Fruit fly (Drosophila melanogaster): Measurements from ENCODE around the gene CG4896.

Gene CG4896

dm6 chr2L:1185642-1186497 is 8.4 kb downstream of the CG4896 start, which contains the start of gene CG5001:
Gene CG5001 (plus strand): TSS chr2L:1185757.
- TF ChIP-seq CrebA (GFP tag; optimal IDR thresholded peaks at IDR 0.05; ENCODE audit: borderline replicate concordance) (no peak), Dfd (GFP tag; optimal IDR thresholded peaks at IDR 0.05) (no peak), jim (GFP tag; optimal IDR thresholded peaks at IDR 0.05) (no peak), sage (GFP tag; optimal IDR thresholded peaks at IDR 0.05) (no peak), Rel (GFP tag; optimal IDR thresholded peaks at IDR 0.05) (no peak), Rel (tag; optimal IDR thresholded peaks at IDR 0.05) (peak; percentile 78), GATAd (GFP tag; optimal IDR thresholded peaks at IDR 0.05) (no peak), dsf (GFP tag; optimal IDR thresholded peaks at IDR 0.05; ENCODE audit: borderline replicate concordance) (no peak), psq (GFP tag; optimal IDR thresholded peaks at IDR 0.05) (peak; percentile 79), Vsx2 (GFP tag; optimal IDR thresholded peaks at IDR 0.05; ENCODE audit: partially characterized antibody) (no peak), foxo (GFP tag; optimal IDR thresholded peaks at IDR 0.05) (peak in 1 of 2 experiments; percentile 79), HLH106 (tag; optimal IDR thresholded peaks at IDR 0.05) (peak; percentile 83), fru (GFP tag; optimal IDR thresholded peaks at IDR 0.05) (peak; percentile 14), dl (GFP tag; optimal IDR thresholded peaks at IDR 0.05; ENCODE audit: insufficient read depth in 1 of 2, partially characterized antibody in 2 of 2) (peak in 1 of 2 experiments; percentile 94), woc (GFP tag; optimal IDR thresholded peaks at IDR 0.05) (no peak), Myc (optimal IDR thresholded peaks at IDR 0.05) (no peak), Hr78 (GFP tag; optimal IDR thresholded peaks at IDR 0.05) (no peak), tai (GFP tag; optimal IDR thresholded peaks at IDR 0.05) (no peak), Jra (GFP tag; optimal IDR thresholded peaks at IDR 0.05) (no peak), N (GFP tag; optimal IDR thresholded peaks at IDR 0.05) (no peak), rgr (GFP tag; optimal IDR thresholded peaks at IDR 0.05) (peak; percentile 75), Hnf4 (GFP tag; optimal IDR thresholded peaks at IDR 0.05) (no peak), Mio (GFP tag; optimal IDR thresholded peaks at IDR 0.05) (no peak), Dif (GFP tag; optimal IDR thresholded peaks at IDR 0.05; ENCODE audit: partially characterized antibody) (peak; percentile 95), CG32264 (GFP tag; optimal IDR thresholded peaks at IDR 0.05) (peak; percentile 38), sv (GFP tag; optimal IDR thresholded peaks at IDR 0.05) (peak; percentile 64), Abd-B (GFP tag; optimal IDR thresholded peaks at IDR 0.05) (no peak), ey (GFP tag; optimal IDR thresholded peaks at IDR 0.05) (peak; percentile 62), pan (optimal IDR thresholded peaks at IDR 0.05) (no peak), br (GFP tag; optimal IDR thresholded peaks at IDR 0.05) (no peak), OdsH (GFP tag; optimal IDR thresholded peaks at IDR 0.05) (peak; percentile 75), usp (GFP tag; optimal IDR thresholded peaks at IDR 0.05) (no peak), brk (GFP tag; optimal IDR thresholded peaks at IDR 0.05) (no peak), dmrt93B (GFP tag; optimal IDR thresholded peaks at IDR 0.05) (no peak), CG9705 (GFP tag; optimal IDR thresholded peaks at IDR 0.05) (peak; percentile 60), lola (GFP tag; optimal IDR thresholded peaks at IDR 0.05) (no peak), Sp1 (GFP tag; optimal IDR thresholded peaks at IDR 0.05) (peak; percentile 62), Hr83 (GFP tag; optimal IDR thresholded peaks at IDR 0.05; ENCODE audit: poor library complexity, severe bottlenecking) (peak; percentile 58), h (GFP tag; optimal IDR thresholded peaks at IDR 0.05) (peak; percentile 80)

dm6 chr2L:1199166-1199565 is 21.7 kb downstream of the CG4896 start, which contains the start of the genes CG5139 and CG43348:
Gene CG5139 (minus strand): TSS chr2L:1199266.
Gene CG43348 (plus strand): TSS chr2L:1199412.
- no peak for TF ChIP-seq Vsx2 (GFP tag; optimal IDR thresholded peaks at IDR 0.05; ENCODE audit: partially characterized antibody)
- no peak for TF ChIP-seq woc (GFP tag; optimal IDR thresholded peaks at IDR 0.05)
- TF ChIP-seq jim (GFP tag; optimal IDR thresholded peaks at IDR 0.05): no peak
- no peak for TF ChIP-seq br (GFP tag; optimal IDR thresholded peaks at IDR 0.05)
- TF ChIP-seq Dif (GFP tag; optimal IDR thresholded peaks at IDR 0.05; ENCODE audit: partially characterized antibody): no peak
- TF ChIP-seq Hr78 (GFP tag; optimal IDR thresholded peaks at IDR 0.05): no peak
- no peak for TF ChIP-seq Hnf4 (GFP tag; optimal IDR thresholded peaks at IDR 0.05)
- no peak for TF ChIP-seq CG9705 (GFP tag; optimal IDR thresholded peaks at IDR 0.05)
- TF ChIP-seq pan (optimal IDR thresholded peaks at IDR 0.05): no peak
- TF ChIP-seq Rel (GFP tag; optimal IDR thresholded peaks at IDR 0.05): no peak
- TF ChIP-seq Rel (tag; optimal IDR thresholded peaks at IDR 0.05): no peak
- no peak for TF ChIP-seq Abd-B (GFP tag; optimal IDR thresholded peaks at IDR 0.05)
- no peak for TF ChIP-seq dsf (GFP tag; optimal IDR thresholded peaks at IDR 0.05; ENCODE audit: borderline replicate concordance)
- no peak for TF ChIP-seq lola (GFP tag; optimal IDR thresholded peaks at IDR 0.05)
- TF ChIP-seq usp (GFP tag; optimal IDR thresholded peaks at IDR 0.05): no peak
- TF ChIP-seq Mio (GFP tag; optimal IDR thresholded peaks at IDR 0.05): no peak
- no peak for TF ChIP-seq ey (GFP tag; optimal IDR thresholded peaks at IDR 0.05)
